Worm (Caenorhabditis elegans) whole organism, mixed stage, embryonic: ENCODE measurements around the gene D1022.2.

Experiments used
- blmp-1 ChIP-seq: fragments of 150-350 bp; optimal IDR thresholded peaks from 2 replicates; lab custom pipeline; 2014; ENCODE audit warnings: missing biosample characterization, missing genetic modification characterization
- cnd-1 ChIP-seq: fragments of 200-800 bp; sonication (Bioruptor generic); optimal IDR thresholded peaks from 2 replicates; lab custom pipeline; 2018; ENCODE audit warnings: mild to moderate bottlenecking, missing genetic modification characterization, missing compliant biosample characterization
- mep-1 ChIP-seq: fragments of 150-350 bp; optimal IDR thresholded peaks from 2 replicates; lab custom pipeline; 2017; ENCODE audit warnings: missing biosample characterization, missing genetic modification reagents, missing genetic modification characterization, inconsistent platforms
- nhr-76 ChIP-seq: sonication (generic microtip); optimal IDR thresholded peaks from 2 replicates; lab custom pipeline; 2017; ENCODE audit warnings: missing biosample characterization, missing genetic modification characterization
- snpc-4 ChIP-seq: fragments of 150-350 bp; optimal IDR thresholded peaks from 2 replicates; lab custom pipeline; 2014; ENCODE audit warnings: missing biosample characterization, missing genetic modification characterization

ce11 chrII:7496070-7496469, 36.8 kb downstream of the D1022.2 start, which contains the start of gene spi-1:
- no peak for TF ChIP-seq cnd-1 (tag; lab: Kevin White, UChicago)
- TF ChIP-seq mep-1 (tag; lab: Kevin White, UChicago) = no peak
- TF ChIP-seq blmp-1 = no peak
- TF ChIP-seq snpc-4 (tag; lab: Kevin White, UChicago) = no peak
- no peak for TF ChIP-seq nhr-76
